Fruit fly (Drosophila melanogaster) whole organism, embryonic: ENCODE measurements around the gene enc.

Source experiments
- Blimp-1 ChIP-seq: fragments of 200-800 bp; sonication (Bioruptor generic); optimal IDR thresholded peaks from 3 replicates; lab custom pipeline; 2018; ENCODE audit warnings: missing biosample characterization, missing genetic modification characterization, mild to moderate bottlenecking, moderate library complexity, missing genetic modification reagents
- C15 ChIP-seq: fragments of 200-800 bp; sonication (Bioruptor generic); IDR thresholded peaks from 3 replicates; pipeline ENCODE4 v1.3.6; 2022; ENCODE audit warnings: missing biosample characterization, missing genetic modification characterization
- CG10462 ChIP-seq: fragments of 200-800 bp; sonication (Bioruptor generic); optimal IDR thresholded peaks from 2 replicates; lab custom pipeline; 2016; ENCODE audit warnings: missing biosample characterization, missing genetic modification characterization
- CG10543 ChIP-seq: fragments of 200-800 bp; sonication (Bioruptor generic); optimal IDR thresholded peaks from 3 replicates; lab custom pipeline; 2017; ENCODE audit warnings: missing biosample characterization, mild to moderate bottlenecking, missing genetic modification characterization, moderate library complexity
- CG11247 ChIP-seq: fragments of 200-800 bp; sonication (Bioruptor generic); IDR thresholded peaks from 2 replicates; pipeline ENCODE4 v1.3.6; 2022; ENCODE audit warnings: missing biosample characterization, missing genetic modification characterization
- CG11504 ChIP-seq: fragments of 200-800 bp; sonication (Bioruptor generic); optimal IDR thresholded peaks from 3 replicates; lab custom pipeline; 2019; ENCODE audit warnings: missing biosample characterization, mild to moderate bottlenecking, missing genetic modification characterization, moderate library complexity
- CG12391 ChIP-seq: fragments of 200-800 bp; sonication (Bioruptor generic); optimal IDR thresholded peaks from 3 replicates; lab custom pipeline; 2018; ENCODE audit warnings: missing biosample characterization, mild to moderate bottlenecking, missing genetic modification characterization, moderate library complexity
- CG12744 ChIP-seq: fragments of 200-800 bp; sonication (Bioruptor generic); optimal IDR thresholded peaks from 2 replicates; lab custom pipeline; 2016; ENCODE audit warnings: missing biosample characterization, missing genetic modification characterization
- CG12942 ChIP-seq: fragments of 200-800 bp; sonication (Bioruptor generic); optimal IDR thresholded peaks from 3 replicates; lab custom pipeline; 2016; ENCODE audit warnings: missing biosample characterization, missing genetic modification characterization
- CG13123 ChIP-seq: fragments of 200-800 bp; sonication (Bioruptor generic); optimal IDR thresholded peaks from 2 replicates; lab custom pipeline; 2016; ENCODE audit warnings: missing biosample characterization, missing genetic modification characterization
- CG13424 ChIP-seq: fragments of 200-800 bp; sonication (Bioruptor generic); optimal IDR thresholded peaks from 2 replicates; lab custom pipeline; 2019; ENCODE audit warnings: missing biosample characterization, mild to moderate bottlenecking, missing genetic modification characterization, moderate library complexity
- CG14050 ChIP-seq: fragments of 200-800 bp; sonication (Bioruptor generic); IDR thresholded peaks from 3 replicates; pipeline ENCODE4 v1.3.6; 2022; ENCODE audit warnings: missing biosample characterization, missing genetic modification characterization
- CG1529 ChIP-seq: fragments of 200-800 bp; sonication (Bioruptor generic); optimal IDR thresholded peaks from 3 replicates; lab custom pipeline; 2018; ENCODE audit warnings: missing biosample characterization, missing genetic modification characterization
- CG16813 ChIP-seq: fragments of 200-800 bp; sonication (Bioruptor generic); IDR thresholded peaks from 3 replicates; pipeline ENCODE4 v1.3.6; 2022; ENCODE audit warnings: missing biosample characterization, missing genetic modification characterization; ENCODE audit not compliant: partially characterized antibody
- CG1792 ChIP-seq: fragments of 200-800 bp; sonication (Bioruptor generic); optimal IDR thresholded peaks from 2 replicates; lab custom pipeline; 2016; ENCODE audit warnings: missing biosample characterization, missing genetic modification characterization
- CG2875 ChIP-seq: fragments of 200-800 bp; sonication (Bioruptor generic); optimal IDR thresholded peaks from 2 replicates; lab custom pipeline; 2017; ENCODE audit warnings: missing biosample characterization, mild to moderate bottlenecking, missing genetic modification characterization, missing genetic modification reagents
- CG32767 ChIP-seq: fragments of 200-800 bp; sonication (Bioruptor generic); IDR thresholded peaks from 2 replicates; pipeline ENCODE4 v1.3.6; 2022; ENCODE audit warnings: missing biosample characterization, missing genetic modification characterization
- CG3847 ChIP-seq: fragments of 200-800 bp; sonication (Bioruptor generic); IDR thresholded peaks from 2 replicates; pipeline ENCODE4 v1.3.6; 2022; ENCODE audit warnings: missing biosample characterization, missing genetic modification characterization
- CG4328 ChIP-seq: fragments of 200-800 bp; sonication (Bioruptor generic); optimal IDR thresholded peaks from 3 replicates; lab custom pipeline; 2017; ENCODE audit warnings: missing biosample characterization, missing genetic modification reagents, missing genetic modification characterization
- CG4730 ChIP-seq: fragments of 200-800 bp; sonication (Bioruptor generic); IDR thresholded peaks from 2 replicates; pipeline ENCODE4 v1.3.6; 2022; ENCODE audit warnings: missing biosample characterization, missing genetic modification characterization
- CG5245 ChIP-seq: fragments of 200-800 bp; sonication (Bioruptor generic); optimal IDR thresholded peaks from 3 replicates; lab custom pipeline; 2016; ENCODE audit warnings: missing biosample characterization, missing genetic modification characterization
- CG6854 ChIP-seq: fragments of 200-800 bp; sonication (Bioruptor generic); optimal IDR thresholded peaks from 3 replicates; lab custom pipeline; 2017; ENCODE audit warnings: missing biosample characterization, mild to moderate bottlenecking, missing genetic modification characterization
- CG7357 ChIP-seq: fragments of 200-800 bp; sonication (Bioruptor generic); IDR thresholded peaks from 3 replicates; pipeline ENCODE4 v1.3.6; 2022; ENCODE audit warnings: missing biosample characterization, missing genetic modification characterization
- CG9215 ChIP-seq: fragments of 200-800 bp; sonication (Bioruptor generic); IDR thresholded peaks from 2 replicates; pipeline ENCODE4 v1.3.6; 2022; ENCODE audit warnings: missing biosample characterization, missing genetic modification characterization
- CTCF ChIP-seq: fragments of 200-800 bp; sonication (Bioruptor generic); optimal IDR thresholded peaks from 2 replicates; lab custom pipeline; 2017; ENCODE audit warnings: missing biosample characterization, mild to moderate bottlenecking, missing genetic modification characterization, moderate library complexity
- Camta ChIP-seq: fragments of 200-800 bp; sonication (Bioruptor generic); optimal IDR thresholded peaks from 2 replicates; lab custom pipeline; 2016; ENCODE audit warnings: missing biosample characterization, missing genetic modification characterization
- Dbx ChIP-seq: fragments of 200-800 bp; sonication (Bioruptor generic); IDR thresholded peaks from 3 replicates; pipeline ENCODE4 v1.3.6; 2022; ENCODE audit warnings: missing biosample characterization, missing genetic modification characterization
- Dip3 ChIP-seq: fragments of 200-800 bp; sonication (Bioruptor generic); optimal IDR thresholded peaks from 3 replicates; lab custom pipeline; 2016; ENCODE audit warnings: missing biosample characterization, missing genetic modification characterization
- Doc3 ChIP-seq: fragments of 200-800 bp; sonication (Bioruptor generic); IDR thresholded peaks from 3 replicates; pipeline ENCODE4 v1.3.6; 2022; ENCODE audit warnings: missing biosample characterization, missing genetic modification characterization; ENCODE audit not compliant: partially characterized antibody
- Fer3 ChIP-seq: fragments of 200-800 bp; sonication (Bioruptor generic); optimal IDR thresholded peaks from 2 replicates; lab custom pipeline; 2018; ENCODE audit warnings: missing biosample characterization, mild to moderate bottlenecking, missing genetic modification characterization, moderate library complexity
- Gsc ChIP-seq: fragments of 200-800 bp; sonication (Bioruptor generic); IDR thresholded peaks from 2 replicates; pipeline ENCODE4 v1.3.6; 2022; ENCODE audit warnings: missing biosample characterization, missing genetic modification characterization
- HmgD ChIP-seq: fragments of 200-800 bp; sonication (Bioruptor generic); optimal IDR thresholded peaks from 3 replicates; lab custom pipeline; 2016; ENCODE audit warnings: missing biosample characterization, missing genetic modification characterization
- Lpt ChIP-seq: fragments of >200 bp; optimal IDR thresholded peaks from 2 replicates; lab custom pipeline; 2018; ENCODE audit warnings: missing biosample characterization, missing genetic modification characterization
- MTF-1 ChIP-seq: fragments of 200-800 bp; sonication (Bioruptor generic); optimal IDR thresholded peaks from 2 replicates; lab custom pipeline; 2018; ENCODE audit warnings: missing biosample characterization, mild to moderate bottlenecking, missing genetic modification characterization, borderline replicate concordance
- Oli ChIP-seq: fragments of 200-800 bp; sonication (Bioruptor generic); optimal IDR thresholded peaks from 2 replicates; lab custom pipeline; 2018; ENCODE audit warnings: missing biosample characterization, mild to moderate bottlenecking, missing genetic modification characterization, moderate library complexity
- Side ChIP-seq: fragments of 200-800 bp; sonication (Bioruptor generic); optimal IDR thresholded peaks from 2 replicates; lab custom pipeline; 2016; ENCODE audit warnings: missing biosample characterization, missing genetic modification characterization
- ato ChIP-seq: fragments of 200-800 bp; sonication (Bioruptor generic); IDR thresholded peaks from 2 replicates; pipeline ENCODE4 v1.3.6; 2022; ENCODE audit warnings: missing biosample characterization, missing genetic modification characterization; ENCODE audit not compliant: partially characterized antibody
- br ChIP-seq: fragments of >200 bp; optimal IDR thresholded peaks from 2 replicates; lab custom pipeline; 2017
- btn ChIP-seq: fragments of 200-800 bp; sonication (Bioruptor generic); optimal IDR thresholded peaks from 2 replicates; lab custom pipeline; 2016; ENCODE audit warnings: missing biosample characterization, missing genetic modification characterization
- caup ChIP-seq: fragments of 200-800 bp; sonication (Bioruptor generic); optimal IDR thresholded peaks from 3 replicates; lab custom pipeline; 2017; ENCODE audit warnings: missing biosample characterization, mild to moderate bottlenecking, missing genetic modification characterization, moderate library complexity; ENCODE audit not compliant: severe bottlenecking
- danr ChIP-seq: fragments of 200-800 bp; sonication (Bioruptor generic); IDR thresholded peaks from 2 replicates; pipeline ENCODE4 v1.3.6; 2022; ENCODE audit warnings: missing biosample characterization, missing genetic modification characterization
- dmrt11E ChIP-seq: fragments of 200-800 bp; sonication (Bioruptor generic); optimal IDR thresholded peaks from 3 replicates; lab custom pipeline; 2018; ENCODE audit warnings: missing biosample characterization, mild to moderate bottlenecking, missing genetic modification characterization, moderate library complexity
- gsb ChIP-seq: fragments of 200-800 bp; sonication (Bioruptor generic); IDR thresholded peaks from 2 replicates; pipeline ENCODE4 v1.3.6; 2022; ENCODE audit warnings: missing biosample characterization, missing genetic modification characterization
- ind ChIP-seq: fragments of 200-800 bp; sonication (Bioruptor generic); optimal IDR thresholded peaks from 3 replicates; lab custom pipeline; 2016; ENCODE audit warnings: missing biosample characterization, missing genetic modification characterization
- oc ChIP-seq: fragments of 200-800 bp; sonication (Bioruptor generic); optimal IDR thresholded peaks from 2 replicates; lab custom pipeline; 2018; ENCODE audit warnings: missing biosample characterization, mild to moderate bottlenecking, missing genetic modification characterization, moderate library complexity
- odd ChIP-seq: fragments of 200-800 bp; sonication (Bioruptor generic); optimal IDR thresholded peaks from 2 replicates; lab custom pipeline; 2017; ENCODE audit warnings: missing biosample characterization, mild to moderate bottlenecking, missing genetic modification characterization
- peb ChIP-seq: fragments of 200-800 bp; sonication (Bioruptor generic); IDR thresholded peaks from 2 replicates; pipeline ENCODE4 v1.3.6; 2022; ENCODE audit warnings: missing biosample characterization, missing genetic modification characterization
- ssp ChIP-seq: fragments of 200-800 bp; sonication (Bioruptor generic); IDR thresholded peaks from 2 replicates; pipeline ENCODE4 v1.3.6; 2022; ENCODE audit warnings: missing biosample characterization, missing genetic modification characterization
- tin ChIP-seq: fragments of 200-800 bp; sonication (Bioruptor generic); optimal IDR thresholded peaks from 3 replicates; lab custom pipeline; 2016; ENCODE audit warnings: missing biosample characterization, missing genetic modification characterization
- vfl ChIP-seq: fragments of 200-800 bp; sonication (Bioruptor generic); optimal IDR thresholded peaks from 2 replicates; lab custom pipeline; 2016; ENCODE audit warnings: missing biosample characterization, missing genetic modification characterization
- vnd ChIP-seq: fragments of 200-800 bp; sonication (Bioruptor generic); IDR thresholded peaks from 3 replicates; pipeline ENCODE4 v1.3.6; 2022; ENCODE audit warnings: missing biosample characterization, missing genetic modification characterization; ENCODE audit not compliant: partially characterized antibody

The enc gene

dm6 chr3L:3818566-3819325 is at the start of gene enc (continued):
- TF ChIP-seq vnd (GFP tag; lab: Robert Waterston, UW) (peak; percentile 97), CG1529 (GFP tag; lab: Kevin White, UChicago) (peak; percentile 89), Doc3 (GFP tag; lab: Robert Waterston, UW) (peak; percentile 90), CG12942 (GFP tag; lab: Kevin White, UChicago) (no peak), ato (GFP tag; lab: Robert Waterston, UW) (peak; percentile 92), Camta (GFP tag; lab: Kevin White, UChicago) (no peak), CG13424 (tag; lab: Kevin White, UChicago) (peak; percentile 9), CG3847 (GFP tag; lab: Robert Waterston, UW) (peak; percentile 39; the same call in 1 of the 2 replicates), ind (GFP tag; lab: Kevin White, UChicago) (no peak), odd (GFP tag; lab: Kevin White, UChicago) (no peak), CG16813 (GFP tag; lab: Robert Waterston, UW) (peak; percentile 95), CG11504 (tag; lab: Kevin White, UChicago) (peak; percentile 70), MTF-1 (GFP tag; lab: Kevin White, UChicago) (no peak), CG4328 (GFP tag; lab: Kevin White, UChicago) (no peak), CG2875 (GFP tag; lab: Kevin White, UChicago) (no peak), btn (GFP tag; lab: Kevin White, UChicago) (no peak), Oli (tag; lab: Kevin White, UChicago) (no peak), C15 (GFP tag; lab: Robert Waterston, UW) (no peak), CG4730 (no peak), Gsc (GFP tag; lab: Robert Waterston, UW) (no peak), oc (no peak), peb (GFP tag; lab: Robert Waterston, UW) (no peak), br (lab: Kevin White, UChicago) (no peak), Side (no peak), CG10462 (GFP tag; lab: Kevin White, UChicago) (no peak), CG1792 (GFP tag; lab: Kevin White, UChicago) (no peak), danr (GFP tag; lab: Robert Waterston, UW) (no peak), CG5245 (no peak), vfl (GFP tag; lab: Kevin White, UChicago) (peak; percentile 32), CG9215 (GFP tag; lab: Robert Waterston, UW) (no peak), CG10543 (no peak), ssp (no peak), CG13123 (GFP tag; lab: Kevin White, UChicago) (no peak), CG11247 (GFP tag; lab: Robert Waterston, UW) (no peak), CG32767 (GFP tag; lab: Robert Waterston, UW) (no peak), CG7357 (no peak), Fer3 (tag; lab: Kevin White, UChicago) (peak; percentile 6), caup (GFP tag; lab: Kevin White, UChicago) (no peak), Blimp-1 (no peak), CG14050 (no peak), CG12391 (peak; percentile 34), Lpt (GFP tag; lab: Kevin White, UChicago) (no peak), HmgD (no peak), CTCF (GFP tag; lab: Kevin White, UChicago) (peak; percentile 42), CG12744 (GFP tag; lab: Kevin White, UChicago) (no peak), dmrt11E (tag; lab: Kevin White, UChicago) (no peak), gsb (no peak), Dbx (GFP tag; lab: Robert Waterston, UW) (0 out of 3 replicates have a peak, but pooled peaks have one; percentile 30), Dip3 (GFP tag; lab: Kevin White, UChicago) (no peak), tin (GFP tag; lab: Kevin White, UChicago) (no peak), CG6854 (no peak)
